Fruit fly (Drosophila melanogaster): Measurements from ENCODE around the gene mrt.

DNA sequence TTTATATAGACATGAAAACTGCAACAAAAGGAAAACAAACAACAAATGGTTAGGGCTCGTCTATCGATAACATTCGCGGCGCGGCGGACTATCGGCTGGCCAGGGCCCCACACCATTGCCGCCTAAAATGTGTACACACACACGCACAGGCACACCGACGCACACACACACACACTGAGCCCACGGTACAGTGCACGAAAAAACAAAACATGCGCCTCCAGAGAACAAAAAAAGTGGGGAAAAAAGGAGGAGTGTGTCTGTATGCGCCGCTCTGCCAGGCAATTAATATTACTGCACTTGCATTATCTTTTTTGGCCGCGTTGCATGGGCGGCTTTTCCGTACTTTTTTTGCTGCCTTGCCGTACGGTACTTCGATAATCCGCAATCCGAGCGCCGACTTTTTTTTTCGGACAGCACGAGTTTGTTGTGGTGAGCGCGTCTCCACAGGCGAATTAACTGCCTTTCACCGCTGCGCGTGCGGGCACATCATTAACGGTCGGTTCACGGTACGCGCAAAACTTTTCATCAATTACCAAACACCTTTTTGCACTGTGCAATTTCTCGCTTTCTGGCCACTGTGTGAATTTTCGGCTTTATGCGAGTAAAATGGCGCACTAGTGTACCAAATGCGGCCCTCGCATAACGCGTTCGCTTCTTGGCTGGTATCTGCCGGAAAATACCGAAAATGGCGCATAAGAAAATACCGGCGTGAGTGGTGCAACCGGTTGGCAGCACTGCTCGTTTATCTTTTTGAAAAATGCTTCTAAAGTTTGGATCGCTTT, 18.8 kb downstream of the mrt start, which contains the start of gene woc:
- TF ChIP-seq CTCF (optimal IDR thresholded peaks at IDR 0.05) = peak; percentile 24 to 33
- TF ChIP-seq CG8478 (optimal IDR thresholded peaks at IDR 0.05) = no peak
